Fruit fly (Drosophila melanogaster) whole organism, adult: ENCODE measurements around the gene Pdss2.

Source experiments
- CG12768 ChIP-seq: fragments of 200-800 bp; sonication (Bioruptor generic); optimal IDR thresholded peaks from 2 replicates; lab custom pipeline; 2017; ENCODE audit warnings: missing biosample characterization, missing genetic modification characterization, mild to moderate bottlenecking, moderate library complexity, missing genetic modification reagents
- CG14711 ChIP-seq: fragments of 200-800 bp; sonication (Bioruptor generic); optimal IDR thresholded peaks from 2 replicates; lab custom pipeline; 2018; ENCODE audit warnings: missing biosample characterization, mild to moderate bottlenecking, missing genetic modification characterization, moderate library complexity
- Clk ChIP-seq: fragments of 200-800 bp; sonication (Bioruptor generic); optimal IDR thresholded peaks from 2 replicates; lab custom pipeline; 2017; ENCODE audit warnings: missing biosample characterization, missing genetic modification characterization
- Hr96 ChIP-seq: fragments of 200-800 bp; sonication (Bioruptor generic); optimal IDR thresholded peaks from 2 replicates; lab custom pipeline; 2016; ENCODE audit warnings: missing biosample characterization, missing genetic modification characterization
- Mnt ChIP-seq: fragments of 200-800 bp; sonication (Bioruptor generic); optimal IDR thresholded peaks from 2 replicates; lab custom pipeline; 2016; ENCODE audit warnings: missing biosample characterization, mild to moderate bottlenecking, missing genetic modification characterization
- cic ChIP-seq: fragments of 200-800 bp; sonication (Bioruptor generic); optimal IDR thresholded peaks from 2 replicates; lab custom pipeline; 2017; ENCODE audit warnings: missing biosample characterization, mild to moderate bottlenecking, missing genetic modification characterization, moderate library complexity
- kay ChIP-seq: fragments of 200-800 bp; sonication (Bioruptor generic); peaks from one replicate; lab custom pipeline; 2016; ENCODE audit warnings: missing biosample characterization, missing genetic modification characterization, borderline replicate concordance
- ovo ChIP-seq: fragments of 200-800 bp; sonication (Bioruptor generic); optimal IDR thresholded peaks from 2 replicates; lab custom pipeline; 2016; ENCODE audit warnings: missing biosample characterization, missing genetic modification characterization
- pad ChIP-seq: fragments of 200-800 bp; sonication (Bioruptor generic); optimal IDR thresholded peaks from 3 replicates; lab custom pipeline; 2017; ENCODE audit warnings: missing biosample characterization, missing genetic modification characterization, mild to moderate bottlenecking, moderate library complexity, missing genetic modification reagents

dm6 chr3L:21065212-21065902, 37.6 kb downstream of the Pdss2 start, which contains the start of gene CG43072:
- TF ChIP-seq pad (GFP tag; lab: Kevin White, UChicago) (no peak), CG14711 (tag; lab: Kevin White, UChicago) (no peak), Clk (GFP tag; lab: Kevin White, UChicago) (no peak), Hr96 (GFP tag; lab: Kevin White, UChicago) (no peak), CG12768 (GFP tag; lab: Kevin White, UChicago) (peak; percentile 32), ovo (GFP tag; lab: Kevin White, UChicago) (no peak), kay (no peak), Mnt (GFP tag; lab: Kevin White, UChicago) (no peak), cic (GFP tag; lab: Kevin White, UChicago) (peak; percentile 44)
